Worm (Caenorhabditis elegans): ENCODE measurements around the gene B0334.10.
A peak's percentile ranks its signal among the peaks of the same experiment; 100 is the strongest.

The B0334.10 gene

DNA sequence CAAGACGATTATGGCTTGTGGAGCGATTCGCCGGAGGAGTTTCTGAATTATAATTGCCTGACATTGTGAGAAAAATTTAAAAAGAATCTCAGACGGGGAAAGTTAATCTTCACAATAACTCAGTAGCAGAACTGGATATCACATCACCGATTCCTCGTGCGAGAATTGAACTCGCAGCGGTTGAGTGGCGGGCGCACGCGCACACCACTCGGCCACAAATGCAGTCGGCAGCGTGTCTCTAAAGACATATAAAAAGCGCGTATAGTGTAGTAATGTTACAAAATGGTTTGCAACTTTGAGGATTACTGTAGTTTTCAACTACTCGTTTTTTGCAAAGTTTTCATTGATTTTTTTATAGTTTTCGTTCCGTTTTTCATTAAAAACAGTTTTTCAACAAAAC lies 33.7 kb upstream of the B0334.10 start (continued):
- TF ChIP-seq madf-5 (GFP tag; IDR thresholded peaks at IDR 0.05) = peak; percentile 82 to 97; a peak in 3 of 4 replicates
- TF ChIP-seq Y5F2A.4 (GFP tag; optimal IDR thresholded peaks at IDR 0.05) = peak; percentile 95
- TF ChIP-seq dmd-8 (GFP tag; IDR thresholded peaks at IDR 0.05) = peak; percentile 100
- TF ChIP-seq nhr-77 (tag; optimal IDR thresholded peaks at IDR 0.05) = peak; percentile 64
- no peak for TF ChIP-seq nhr-28 (tag; optimal IDR thresholded peaks at IDR 0.05)
- TF ChIP-seq saeg-2 (GFP tag; IDR thresholded peaks at IDR 0.05) = peak; percentile 93
- TF ChIP-seq arid-1 (GFP tag; conservative IDR thresholded peaks at IDR 0.05) = peak; percentile 97
- TF ChIP-seq zfp-3 (GFP tag; conservative IDR thresholded peaks at IDR 0.05) = 0 out of 2 replicates have a peak, but pooled peaks have one; percentile 48
- TF ChIP-seq dmd-6 (GFP tag; IDR thresholded peaks at IDR 0.05) = peak; percentile 72
- TF ChIP-seq F37D6.2 (tag; optimal IDR thresholded peaks at IDR 0.05) = peak; percentile 72
- no peak for TF ChIP-seq hlh-30 (tag; optimal IDR thresholded peaks at IDR 0.05; ENCODE audit: insufficient read depth)
- no peak for TF ChIP-seq ceh-82 (tag; optimal IDR thresholded peaks at IDR 0.05)
- peak; percentile 97 for TF ChIP-seq Y105C5A.15 (GFP tag; IDR thresholded peaks at IDR 0.05)
- TF ChIP-seq lin-38 (GFP tag; IDR thresholded peaks at IDR 0.05) = peak; percentile 88
- TF ChIP-seq pqm-1 (tag; optimal IDR thresholded peaks at IDR 0.05) = no peak
- TF ChIP-seq mep-1 (tag; optimal IDR thresholded peaks at IDR 0.05) = no peak
- peak; percentile 34 to 86 for TF ChIP-seq mdl-1 (tag; optimal IDR thresholded peaks at IDR 0.05)
- TF ChIP-seq zip-11 (GFP tag; IDR thresholded peaks at IDR 0.05) = peak; percentile 91
- TF ChIP-seq R02D3.7 (tag; optimal IDR thresholded peaks at IDR 0.05) = peak; percentile 15
- no peak for TF ChIP-seq aly-2 (tag; optimal IDR thresholded peaks at IDR 0.05)
- TF ChIP-seq F26F4.8 (GFP tag; conservative IDR thresholded peaks at IDR 0.05) = peak; percentile 99
- TF ChIP-seq ces-1 (GFP tag; optimal IDR thresholded peaks at IDR 0.05) = no peak
- TF ChIP-seq ceh-28 (tag; optimal IDR thresholded peaks at IDR 0.05) = no peak
- TF ChIP-seq jun-1 (tag; optimal IDR thresholded peaks at IDR 0.05) = peak; percentile 8
- TF ChIP-seq php-3 (GFP tag; IDR thresholded peaks at IDR 0.05) = peak; percentile 79
- peak; percentile 100 for TF ChIP-seq lim-7 (GFP tag; IDR thresholded peaks at IDR 0.05)
- peak; percentile 84 for TF ChIP-seq gei-8 (GFP tag; optimal IDR thresholded peaks at IDR 0.05)
- TF ChIP-seq lsy-2 (tag; optimal IDR thresholded peaks at IDR 0.05) = peak in 1 of 2 experiments; percentile 87
- TF ChIP-seq cey-2 (tag; optimal IDR thresholded peaks at IDR 0.05; ENCODE audit: borderline replicate concordance, insufficient read depth) = peak; percentile 49
- TF ChIP-seq mxl-2 (GFP tag; conservative IDR thresholded peaks at IDR 0.05) = peak; percentile 75
- peak; percentile 51 for TF ChIP-seq zip-2 (tag; optimal IDR thresholded peaks at IDR 0.05)
- peak; percentile 34 for TF ChIP-seq fkh-10 (GFP tag; optimal IDR thresholded peaks at IDR 0.05)
- TF ChIP-seq sdz-12 (GFP tag; optimal IDR thresholded peaks at IDR 0.05) = peak; percentile 79
- TF ChIP-seq skn-1 (tag; optimal IDR thresholded peaks at IDR 0.05) = no peak
- TF ChIP-seq zag-1 (tag; optimal IDR thresholded peaks at IDR 0.05) = no peak
- peak; percentile 96 for TF ChIP-seq F44E2.7 (GFP tag; IDR thresholded peaks at IDR 0.05)
- TF ChIP-seq Y48G9A.11 (GFP tag; IDR thresholded peaks at IDR 0.05) = peak; percentile 78
- no peak for TF ChIP-seq ztf-11 (tag; optimal IDR thresholded peaks at IDR 0.05)
- TF ChIP-seq attf-4 (tag; optimal IDR thresholded peaks at IDR 0.05) = no peak
- TF ChIP-seq dpl-1 (GFP tag; optimal IDR thresholded peaks at IDR 0.05) = peak; percentile 46
- TF ChIP-seq nhr-41 (GFP tag; IDR thresholded peaks at IDR 0.05) = peak; percentile 95
- TF ChIP-seq ZK546.5 (tag; optimal IDR thresholded peaks at IDR 0.05) = no peak
- peak; percentile 95 for TF ChIP-seq D1046.2 (GFP tag; IDR thresholded peaks at IDR 0.05)
- no peak for TF ChIP-seq nhr-76 (tag; optimal IDR thresholded peaks at IDR 0.05)
- peak; percentile 92; the same call in 1 of the 2 replicates for TF ChIP-seq ceh-44 (GFP tag; IDR thresholded peaks at IDR 0.05)
- TF ChIP-seq nhr-237 (tag; optimal IDR thresholded peaks at IDR 0.05) = no peak
- TF ChIP-seq ceh-62 (tag; optimal IDR thresholded peaks at IDR 0.05) = no peak
- no peak for TF ChIP-seq tag-97 (GFP tag; IDR thresholded peaks at IDR 0.05)
- TF ChIP-seq madf-9 (GFP tag; conservative IDR thresholded peaks at IDR 0.05) = peak; percentile 94
- no peak for TF ChIP-seq ceh-32 (tag; optimal IDR thresholded peaks at IDR 0.05; ENCODE audit: poor library complexity)
- no peak for TF ChIP-seq snpc-4 (tag; optimal IDR thresholded peaks at IDR 0.05)
- peak; percentile 80 for TF ChIP-seq F49E8.2 (tag; optimal IDR thresholded peaks at IDR 0.05; ENCODE audit: borderline replicate concordance)
- peak; percentile 98 for TF ChIP-seq aha-1 (tag)

Measured in whole organism, L4 larva.